Fruit fly (Drosophila melanogaster): ENCODE results near the gene CG15478.

Gene CG15478

dm6 chrX:7701282-7702078 is 16.3 kb downstream of the CG15478 start:
- TF ChIP-seq ovo (GFP tag; optimal IDR thresholded peaks at IDR 0.05) (peak; percentile 21), Mnt (GFP tag; optimal IDR thresholded peaks at IDR 0.05) (peak; percentile 15), CG7101 (tag; optimal IDR thresholded peaks at IDR 0.05) (peak; percentile 69), CG33017 (tag; optimal IDR thresholded peaks at IDR 0.05) (peak; percentile 43), CG11617 (GFP tag; optimal IDR thresholded peaks at IDR 0.05) (peak; percentile 10), kay (GFP tag; ENCODE audit: borderline replicate concordance) (no peak), bab1 (GFP tag; optimal IDR thresholded peaks at IDR 0.05) (no peak), Hr96 (GFP tag; optimal IDR thresholded peaks at IDR 0.05) (no peak), CG12768 (GFP tag; optimal IDR thresholded peaks at IDR 0.05) (peak; percentile 31), CG14711 (tag; optimal IDR thresholded peaks at IDR 0.05) (peak; percentile 40), Clk (GFP tag; optimal IDR thresholded peaks at IDR 0.05) (no peak), CG5204 (GFP tag; optimal IDR thresholded peaks at IDR 0.05) (no peak), tj (GFP tag; optimal IDR thresholded peaks at IDR 0.05) (peak; percentile 26), cic (GFP tag; optimal IDR thresholded peaks at IDR 0.05) (peak; percentile 16), cnc (optimal IDR thresholded peaks at IDR 0.05) (no peak), Crg-1 (GFP tag; optimal IDR thresholded peaks at IDR 0.05) (no peak), CG7045 (GFP tag; optimal IDR thresholded peaks at IDR 0.05) (no peak), pad (GFP tag; optimal IDR thresholded peaks at IDR 0.05) (peak; percentile 41), CG1620 (GFP tag; optimal IDR thresholded peaks at IDR 0.05) (peak; percentile 20), toe (GFP tag; optimal IDR thresholded peaks at IDR 0.05) (no peak)

DNA sequence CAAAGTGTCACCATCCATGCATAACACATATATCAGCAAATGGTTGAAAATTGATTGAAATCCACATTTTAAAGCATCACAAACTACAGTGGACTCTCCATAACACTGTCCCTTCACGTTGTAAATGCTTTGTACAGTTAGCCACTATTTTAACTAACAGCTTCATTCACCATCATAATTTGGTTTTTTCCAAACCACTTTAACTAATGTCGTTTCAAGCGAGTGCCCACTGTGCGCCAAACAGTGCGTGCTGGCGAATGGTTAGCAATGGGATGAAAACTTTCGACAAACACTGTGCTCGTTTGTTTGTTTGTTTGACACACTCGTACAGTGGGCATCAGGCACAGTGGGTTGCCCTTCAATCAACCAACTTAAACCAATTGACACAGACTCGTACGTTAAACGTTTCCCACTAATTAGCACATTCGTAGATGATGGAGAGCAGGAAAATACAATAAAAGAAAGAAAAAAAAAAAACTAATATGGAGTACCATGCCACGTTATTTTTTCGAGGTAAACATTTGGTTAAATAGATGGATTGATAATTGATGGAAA is 17.4 kb downstream of the CG15478 start:
- TF ChIP-seq pad (GFP tag; optimal IDR thresholded peaks at IDR 0.05), result peak; percentile 84
- peak; percentile 86 for TF ChIP-seq Crg-1 (GFP tag; optimal IDR thresholded peaks at IDR 0.05)
- TF ChIP-seq Mnt (GFP tag; optimal IDR thresholded peaks at IDR 0.05), result peak; percentile 81
- TF ChIP-seq cic (GFP tag; optimal IDR thresholded peaks at IDR 0.05), result peak; percentile 48
- no peak for TF ChIP-seq kay (GFP tag; ENCODE audit: borderline replicate concordance)
- peak; percentile 52 for TF ChIP-seq CG11617 (GFP tag; optimal IDR thresholded peaks at IDR 0.05)
- TF ChIP-seq cnc (optimal IDR thresholded peaks at IDR 0.05), result no peak
- peak; percentile 84 for TF ChIP-seq CG7045 (GFP tag; optimal IDR thresholded peaks at IDR 0.05)
- peak; percentile 83 for TF ChIP-seq Clk (GFP tag; optimal IDR thresholded peaks at IDR 0.05)
- peak; percentile 12 for TF ChIP-seq ovo (GFP tag; optimal IDR thresholded peaks at IDR 0.05)
- TF ChIP-seq CG5204 (GFP tag; optimal IDR thresholded peaks at IDR 0.05), result peak; percentile 91
- peak; percentile 90 for TF ChIP-seq CG14711 (tag; optimal IDR thresholded peaks at IDR 0.05)
- TF ChIP-seq tj (GFP tag; optimal IDR thresholded peaks at IDR 0.05), result peak; percentile 74
- TF ChIP-seq bab1 (GFP tag; optimal IDR thresholded peaks at IDR 0.05), result peak; percentile 87
- peak; percentile 91 for TF ChIP-seq CG12768 (GFP tag; optimal IDR thresholded peaks at IDR 0.05)
- TF ChIP-seq Hr96 (GFP tag; optimal IDR thresholded peaks at IDR 0.05), result peak; percentile 82
- TF ChIP-seq CG1620 (GFP tag; optimal IDR thresholded peaks at IDR 0.05), result peak; percentile 90
- TF ChIP-seq toe (GFP tag; optimal IDR thresholded peaks at IDR 0.05), result peak; percentile 84
- TF ChIP-seq CG33017 (tag; optimal IDR thresholded peaks at IDR 0.05), result peak; percentile 89
- peak; percentile 95 for TF ChIP-seq CG7101 (tag; optimal IDR thresholded peaks at IDR 0.05)

- no peak for TF ChIP-seq CG11617 (GFP tag; optimal IDR thresholded peaks at IDR 0.05)
- TF ChIP-seq tj (GFP tag; optimal IDR thresholded peaks at IDR 0.05), result peak; percentile 62
- no peak for TF ChIP-seq Hr96 (GFP tag; optimal IDR thresholded peaks at IDR 0.05)
- TF ChIP-seq Mnt (GFP tag; optimal IDR thresholded peaks at IDR 0.05), result peak; percentile 36
- TF ChIP-seq CG5204 (GFP tag; optimal IDR thresholded peaks at IDR 0.05), result no peak
- TF ChIP-seq CG14711 (tag; optimal IDR thresholded peaks at IDR 0.05), result no peak
- peak; percentile 29 for TF ChIP-seq ovo (GFP tag; optimal IDR thresholded peaks at IDR 0.05)
- TF ChIP-seq cic (GFP tag; optimal IDR thresholded peaks at IDR 0.05), result peak; percentile 62
- TF ChIP-seq kay (GFP tag; ENCODE audit: borderline replicate concordance), result peak; percentile 93
Measured at dm6 chrX:7699584-7700238, 18.0 kb downstream of the CG15478 start.

DNA sequence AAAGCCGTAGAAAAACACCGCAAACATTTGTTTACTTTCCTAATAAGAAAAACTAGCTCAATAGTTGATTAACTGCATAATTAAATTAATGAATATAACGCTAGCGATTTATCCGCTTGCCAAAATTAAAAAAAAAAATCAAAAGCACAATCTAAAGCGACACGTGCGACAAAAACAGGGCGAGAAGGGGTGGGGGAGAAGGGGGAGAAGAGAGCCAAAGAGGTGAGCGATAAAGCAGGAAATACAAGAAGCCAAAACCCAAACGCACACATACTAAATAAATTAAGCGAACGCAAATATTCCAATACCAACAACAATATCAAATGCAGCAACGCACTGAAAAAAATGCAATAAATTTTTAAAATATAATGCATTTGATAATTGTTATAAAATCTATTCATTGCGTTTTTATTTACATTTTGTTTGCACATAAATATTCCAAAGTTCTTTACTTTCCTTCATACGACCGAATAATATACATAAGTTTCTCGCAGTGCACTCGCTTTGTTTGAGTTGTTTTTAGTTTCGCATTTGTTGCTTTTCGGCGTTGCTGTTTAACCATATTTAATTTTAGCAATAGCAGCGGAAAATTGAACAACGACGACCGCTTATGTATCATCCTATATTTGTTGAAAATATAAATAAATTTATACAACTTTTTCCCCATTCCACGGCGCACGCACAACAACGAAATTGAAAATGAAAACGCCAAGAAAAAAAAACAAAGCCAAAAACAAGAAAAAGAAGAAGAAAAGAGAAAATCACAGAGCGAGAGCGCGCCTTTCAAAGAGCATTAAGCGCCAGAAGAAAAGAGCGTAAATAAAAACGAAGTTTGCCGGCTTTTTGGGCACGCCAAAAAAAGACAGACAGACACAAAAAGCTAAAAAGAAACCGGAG is 19.5 kb downstream of the CG15478 start:
- peak; percentile 90 for TF ChIP-seq CG33017 (tag; optimal IDR thresholded peaks at IDR 0.05)
- peak; percentile 74 for TF ChIP-seq cic (GFP tag; optimal IDR thresholded peaks at IDR 0.05)
- TF ChIP-seq CG7101 (tag; optimal IDR thresholded peaks at IDR 0.05), result peak; percentile 98
- TF ChIP-seq CG7045 (GFP tag; optimal IDR thresholded peaks at IDR 0.05), result peak; percentile 92
- TF ChIP-seq Hr96 (GFP tag; optimal IDR thresholded peaks at IDR 0.05), result peak; percentile 93
- TF ChIP-seq ovo (GFP tag; optimal IDR thresholded peaks at IDR 0.05), result peak; percentile 85
- TF ChIP-seq Crg-1 (GFP tag; optimal IDR thresholded peaks at IDR 0.05), result peak; percentile 95
- peak; percentile 71 for TF ChIP-seq toe (GFP tag; optimal IDR thresholded peaks at IDR 0.05)
- TF ChIP-seq cnc (optimal IDR thresholded peaks at IDR 0.05), result no peak
- peak; percentile 98 for TF ChIP-seq CG1620 (GFP tag; optimal IDR thresholded peaks at IDR 0.05)
- peak; percentile 96 for TF ChIP-seq CG14711 (tag; optimal IDR thresholded peaks at IDR 0.05)
- peak; percentile 88 for TF ChIP-seq CG12768 (GFP tag; optimal IDR thresholded peaks at IDR 0.05)
- peak; percentile 90 for TF ChIP-seq pad (GFP tag; optimal IDR thresholded peaks at IDR 0.05)
- TF ChIP-seq bab1 (GFP tag; optimal IDR thresholded peaks at IDR 0.05), result peak; percentile 99
- peak; percentile 81 for TF ChIP-seq Clk (GFP tag; optimal IDR thresholded peaks at IDR 0.05)
- TF ChIP-seq CG5204 (GFP tag; optimal IDR thresholded peaks at IDR 0.05), result peak; percentile 84
- TF ChIP-seq Mnt (GFP tag; optimal IDR thresholded peaks at IDR 0.05), result peak; percentile 88
- TF ChIP-seq CG11617 (GFP tag; optimal IDR thresholded peaks at IDR 0.05), result peak; percentile 98
- TF ChIP-seq kay (GFP tag; ENCODE audit: borderline replicate concordance), result peak; percentile 61
- TF ChIP-seq tj (GFP tag; optimal IDR thresholded peaks at IDR 0.05), result peak; percentile 99
